Fruit fly (Drosophila melanogaster): ENCODE data around the gene CG32266.

Gene CG32266

dm6 chr3L:3787595-3788151 is 2.9 kb upstream of the CG32266 start (continued):
- TF ChIP-seq Hey (tag; optimal IDR thresholded peaks at IDR 0.05) (no peak), CG15514 (GFP tag; optimal IDR thresholded peaks at IDR 0.05) (peak; percentile 58), Dp (GFP tag; optimal IDR thresholded peaks at IDR 0.05) (peak; percentile 89), bowl (GFP tag; IDR thresholded peaks at IDR 0.05) (0 out of 2 replicates have a peak, but pooled peaks have one; percentile 6), CG8388 (GFP tag; optimal IDR thresholded peaks at IDR 0.05) (no peak), fd96Cb (tag; optimal IDR thresholded peaks at IDR 0.05) (no peak), CG4820 (GFP tag; optimal IDR thresholded peaks at IDR 0.05) (no peak), CG2202 (tag; optimal IDR thresholded peaks at IDR 0.05) (peak; percentile 33), Ets65A (GFP tag) (no peak), NK7.1 (GFP tag; optimal IDR thresholded peaks at IDR 0.05) (no peak), CG12744 (GFP tag; optimal IDR thresholded peaks at IDR 0.05) (no peak), MTF-1 (GFP tag; optimal IDR thresholded peaks at IDR 0.05; ENCODE audit: borderline replicate concordance) (no peak), Dad (GFP tag; optimal IDR thresholded peaks at IDR 0.05) (no peak), CG6654 (GFP tag; optimal IDR thresholded peaks at IDR 0.05) (no peak), grau (tag; optimal IDR thresholded peaks at IDR 0.05) (peak; percentile 50), D19B (GFP tag; optimal IDR thresholded peaks at IDR 0.05) (no peak), CG10462 (GFP tag; optimal IDR thresholded peaks at IDR 0.05) (no peak), Fer2 (tag; optimal IDR thresholded peaks at IDR 0.05) (no peak), Atf-2 (GFP tag; optimal IDR thresholded peaks at IDR 0.05) (no peak), CG11456 (GFP tag; IDR thresholded peaks at IDR 0.05) (0 out of 3 replicates have a peak, but pooled peaks have one; percentile 15), CHES-1-like (GFP tag; optimal IDR thresholded peaks at IDR 0.05) (peak; percentile 47), dati (GFP tag; IDR thresholded peaks at IDR 0.05) (no peak), Scr (GFP tag; IDR thresholded peaks at IDR 0.05; ENCODE audit: partially characterized antibody) (no peak), Mad (GFP tag; optimal IDR thresholded peaks at IDR 0.05) (no peak), CG10267 (tag; optimal IDR thresholded peaks at IDR 0.05) (peak; percentile 41), CG12942 (GFP tag; optimal IDR thresholded peaks at IDR 0.05) (no peak), CG2199 (GFP tag; IDR thresholded peaks at IDR 0.05) (no peak), zfh2 (GFP tag; optimal IDR thresholded peaks at IDR 0.05) (no peak), CG13624 (GFP tag; optimal IDR thresholded peaks at IDR 0.05) (peak; percentile 21), HLH3B (GFP tag; IDR thresholded peaks at IDR 0.05) (no peak)

DNA sequence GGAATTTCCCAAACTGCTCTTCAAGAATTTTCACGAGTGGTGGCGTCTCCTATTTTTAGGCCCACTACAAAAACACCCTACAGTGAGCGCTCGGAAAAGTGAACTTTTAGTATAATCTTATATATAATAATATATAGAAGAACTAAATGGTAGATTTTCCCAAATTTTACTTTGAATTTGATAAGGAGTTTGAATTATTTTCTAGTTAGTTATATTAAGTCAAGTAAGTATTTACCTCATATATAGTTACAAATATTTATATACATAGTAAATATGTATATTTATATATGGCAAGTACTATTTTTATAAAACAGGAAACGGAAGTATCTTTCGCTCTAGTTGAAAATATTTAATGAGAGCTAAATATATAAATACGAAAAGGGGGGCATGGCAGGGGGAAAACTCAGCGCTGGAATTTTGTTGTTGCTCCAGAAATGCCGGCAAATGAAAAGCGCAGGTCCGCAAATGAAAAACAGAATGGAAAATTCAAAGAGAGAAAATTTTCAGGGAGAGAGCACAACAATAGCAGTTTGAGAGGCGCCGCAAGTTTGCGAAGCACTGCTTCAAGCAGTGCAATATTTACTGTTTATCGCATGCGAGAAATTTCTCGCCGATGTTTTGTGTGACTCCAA is 1.7 kb upstream of the CG32266 start:
- TF ChIP-seq CG16813 (GFP tag; IDR thresholded peaks at IDR 0.05; ENCODE audit: partially characterized antibody) = peak; percentile 52; the same call in 2 of the 3 replicates
- TF ChIP-seq Bteb2 (GFP tag; optimal IDR thresholded peaks at IDR 0.05) = no peak
- TF ChIP-seq CG7987 (GFP tag; optimal IDR thresholded peaks at IDR 0.05) = no peak
- no peak for TF ChIP-seq CG1024 (GFP tag; IDR thresholded peaks at IDR 0.05)
- no peak for TF ChIP-seq CG3847 (GFP tag; IDR thresholded peaks at IDR 0.05)
- TF ChIP-seq dati (GFP tag; IDR thresholded peaks at IDR 0.05) = no peak
- no peak for TF ChIP-seq danr (GFP tag; IDR thresholded peaks at IDR 0.05)
- TF ChIP-seq MBD-R2 (GFP tag; IDR thresholded peaks at IDR 0.05) = peak; percentile 50
- TF ChIP-seq bsh (GFP tag; optimal IDR thresholded peaks at IDR 0.05) = peak in 1 of 2 experiments; percentile 40
- TF ChIP-seq CG2678 (tag; optimal IDR thresholded peaks at IDR 0.05) = peak; percentile 70
- no peak for TF ChIP-seq Vsx1 (GFP tag; optimal IDR thresholded peaks at IDR 0.05)
- no peak for TF ChIP-seq CHES-1-like (GFP tag; optimal IDR thresholded peaks at IDR 0.05)
- TF ChIP-seq Oaz (GFP tag; IDR thresholded peaks at IDR 0.05) = no peak
- TF ChIP-seq croc (GFP tag; conservative IDR thresholded peaks at IDR 0.05) = no peak; the same call in 2 of the 3 replicates
- TF ChIP-seq NK7.1 (GFP tag; optimal IDR thresholded peaks at IDR 0.05) = no peak
- peak; percentile 7 for TF ChIP-seq Fer3 (tag; optimal IDR thresholded peaks at IDR 0.05)
- peak; percentile 83 for TF ChIP-seq CG6854 (GFP tag; optimal IDR thresholded peaks at IDR 0.05)
- TF ChIP-seq pfk (GFP tag; optimal IDR thresholded peaks at IDR 0.05) = no peak
- TF ChIP-seq gro (GFP tag; optimal IDR thresholded peaks at IDR 0.05) = no peak
- no peak for TF ChIP-seq CG1647 (GFP tag; optimal IDR thresholded peaks at IDR 0.05)
- TF ChIP-seq gsb (GFP tag; IDR thresholded peaks at IDR 0.05) = no peak
- TF ChIP-seq CG42726 (GFP tag; IDR thresholded peaks at IDR 0.05; ENCODE audit: partially characterized antibody) = peak; percentile 81
- no peak for TF ChIP-seq E2f1 (GFP tag; IDR thresholded peaks at IDR 0.05)

Measured in whole organism, embryonic.